Fruit fly (Drosophila melanogaster) whole organism, embryonic: ENCODE measurements around the gene Pp2A-29B.

Experiments
- Aef1 ChIP-seq: fragments of 200-800 bp; sonication (Bioruptor generic); IDR thresholded peaks from 3 replicates; pipeline ENCODE4 v1.3.6; 2022; ENCODE audit warnings: missing biosample characterization, missing genetic modification characterization
- Atf-2 ChIP-seq: fragments of 200-800 bp; sonication (Bioruptor generic); optimal IDR thresholded peaks from 2 replicates; lab custom pipeline; 2016; ENCODE audit warnings: missing biosample characterization, missing genetic modification characterization
- B-H2 ChIP-seq: fragments of 200-800 bp; sonication (Bioruptor generic); optimal IDR thresholded peaks from 2 replicates; lab custom pipeline; 2018; ENCODE audit warnings: missing biosample characterization, mild to moderate bottlenecking, missing genetic modification characterization
- BEAF-32 ChIP-seq: fragments of 200-800 bp; sonication (Bioruptor generic); optimal IDR thresholded peaks from 3 replicates; lab custom pipeline; 2017; ENCODE audit warnings: missing biosample characterization, missing genetic modification characterization, mild to moderate bottlenecking, moderate library complexity, missing genetic modification reagents
- Blimp-1 ChIP-seq: fragments of 200-800 bp; sonication (Bioruptor generic); optimal IDR thresholded peaks from 3 replicates; lab custom pipeline; 2018; ENCODE audit warnings: missing biosample characterization, missing genetic modification characterization, mild to moderate bottlenecking, moderate library complexity, missing genetic modification reagents
- CG10565 ChIP-seq: fragments of 200-800 bp; sonication (Bioruptor generic); optimal IDR thresholded peaks from 3 replicates; lab custom pipeline; 2016; ENCODE audit warnings: missing biosample characterization, mild to moderate bottlenecking, missing genetic modification characterization
- CG11695 ChIP-seq: fragments of 200-800 bp; sonication (Bioruptor generic); IDR thresholded peaks from 3 replicates; pipeline ENCODE4 v1.3.6; 2022; ENCODE audit warnings: missing biosample characterization, missing genetic modification characterization
- CG12071 ChIP-seq: fragments of 200-800 bp; sonication (Bioruptor generic); optimal IDR thresholded peaks from 3 replicates; lab custom pipeline; 2018; ENCODE audit warnings: missing biosample characterization, mild to moderate bottlenecking, missing genetic modification characterization
- CG12299 ChIP-seq: fragments of 200-800 bp; sonication (Bioruptor generic); optimal IDR thresholded peaks from 2 replicates; lab custom pipeline; 2018; ENCODE audit warnings: missing biosample characterization, mild to moderate bottlenecking, missing genetic modification characterization
- CG14667 ChIP-seq: fragments of 200-800 bp; sonication (Bioruptor generic); IDR thresholded peaks from 2 replicates; pipeline ENCODE4 v1.3.6; 2022; ENCODE audit warnings: missing biosample characterization, missing genetic modification characterization
- CG15696 ChIP-seq: fragments of 200-800 bp; sonication (Bioruptor generic); optimal IDR thresholded peaks from 2 replicates; lab custom pipeline; 2019; ENCODE audit warnings: missing biosample characterization, mild to moderate bottlenecking, missing genetic modification characterization, moderate library complexity
- CG1603 ChIP-seq: fragments of 200-800 bp; sonication (Bioruptor generic); optimal IDR thresholded peaks from 2 replicates; lab custom pipeline; 2019; ENCODE audit warnings: missing biosample characterization, mild to moderate bottlenecking, missing genetic modification characterization, moderate library complexity
- CG17568 ChIP-seq: fragments of 200-800 bp; sonication (Bioruptor generic); optimal IDR thresholded peaks from 2 replicates; lab custom pipeline; 2018; ENCODE audit warnings: missing biosample characterization, mild to moderate bottlenecking, missing genetic modification characterization, moderate library complexity
- CG2712 ChIP-seq: fragments of 200-800 bp; optimal IDR thresholded peaks from 3 replicates; lab custom pipeline; 2019; ENCODE audit warnings: missing biosample characterization, mild to moderate bottlenecking, missing genetic modification characterization, moderate library complexity
- CG3065 ChIP-seq: fragments of 200-800 bp; sonication (Bioruptor generic); optimal IDR thresholded peaks from 2 replicates; lab custom pipeline; 2016; ENCODE audit warnings: missing biosample characterization, missing genetic modification characterization
- CG32767 ChIP-seq: fragments of 200-800 bp; sonication (Bioruptor generic); IDR thresholded peaks from 2 replicates; pipeline ENCODE4 v1.3.6; 2022; ENCODE audit warnings: missing biosample characterization, missing genetic modification characterization
- CG33557 ChIP-seq: fragments of 200-800 bp; sonication (Bioruptor generic); optimal IDR thresholded peaks from 2 replicates; lab custom pipeline; 2019; ENCODE audit warnings: missing biosample characterization, mild to moderate bottlenecking, missing genetic modification characterization, moderate library complexity
- CG4328 ChIP-seq: fragments of 200-800 bp; sonication (Bioruptor generic); optimal IDR thresholded peaks from 3 replicates; lab custom pipeline; 2017; ENCODE audit warnings: missing biosample characterization, missing genetic modification reagents, missing genetic modification characterization
- CG4730 ChIP-seq: fragments of 200-800 bp; sonication (Bioruptor generic); IDR thresholded peaks from 2 replicates; pipeline ENCODE4 v1.3.6; 2022; ENCODE audit warnings: missing biosample characterization, missing genetic modification characterization
- CG7357 ChIP-seq: fragments of 200-800 bp; sonication (Bioruptor generic); IDR thresholded peaks from 3 replicates; pipeline ENCODE4 v1.3.6; 2022; ENCODE audit warnings: missing biosample characterization, missing genetic modification characterization
- CG7987 ChIP-seq: fragments of 200-800 bp; sonication (Bioruptor generic); optimal IDR thresholded peaks from 2 replicates; lab custom pipeline; 2018; ENCODE audit warnings: missing biosample characterization, mild to moderate bottlenecking, missing genetic modification characterization, moderate library complexity
- CG8281 ChIP-seq: fragments of 200-800 bp; sonication (Bioruptor generic); optimal IDR thresholded peaks from 2 replicates; lab custom pipeline; 2018; ENCODE audit warnings: missing biosample characterization, mild to moderate bottlenecking, missing genetic modification characterization, moderate library complexity
- CG8290 ChIP-seq, 3 experiments: fragments of 200-800 bp; sonication (Bioruptor generic); optimal IDR thresholded peaks; 2 replicates each; lab custom pipeline; 2016 to 2019; ENCODE audit warnings: missing biosample characterization in 3 of 3, missing genetic modification characterization in 3 of 3, mild to moderate bottlenecking in 2 of 3, moderate library complexity in 1 of 3
- CG8478 ChIP-seq: fragments of >200 bp; optimal IDR thresholded peaks from 2 replicates; lab custom pipeline; 2018
- CG9215 ChIP-seq: fragments of 200-800 bp; sonication (Bioruptor generic); IDR thresholded peaks from 2 replicates; pipeline ENCODE4 v1.3.6; 2022; ENCODE audit warnings: missing biosample characterization, missing genetic modification characterization
- Dek ChIP-seq: fragments of 200-800 bp; sonication (Bioruptor generic); optimal IDR thresholded peaks from 3 replicates; lab custom pipeline; 2019; ENCODE audit warnings: missing biosample characterization, mild to moderate bottlenecking, missing genetic modification characterization, moderate library complexity
- E2f1 ChIP-seq: fragments of 200-800 bp; sonication (Bioruptor generic); IDR thresholded peaks from 2 replicates; pipeline ENCODE4 v1.3.6; 2022; ENCODE audit warnings: missing biosample characterization, missing genetic modification characterization
- Ets65A ChIP-seq: fragments of 200-800 bp; sonication (Bioruptor generic); peaks from one replicate; lab custom pipeline; 2016; ENCODE audit warnings: missing biosample characterization, missing genetic modification characterization
- HLH4C ChIP-seq: fragments of 200-800 bp; sonication (Bioruptor generic); IDR thresholded peaks from 3 replicates; pipeline ENCODE4 v1.3.6; 2022; ENCODE audit warnings: missing biosample characterization, missing genetic modification characterization; ENCODE audit not compliant: partially characterized antibody
- MTF-1 ChIP-seq: fragments of 200-800 bp; sonication (Bioruptor generic); optimal IDR thresholded peaks from 2 replicates; lab custom pipeline; 2018; ENCODE audit warnings: missing biosample characterization, mild to moderate bottlenecking, missing genetic modification characterization, borderline replicate concordance
- Max ChIP-seq: fragments of 200-800 bp; sonication (Bioruptor generic); optimal IDR thresholded peaks from 2 replicates; lab custom pipeline; 2016; ENCODE audit warnings: missing biosample characterization, mild to moderate bottlenecking, missing genetic modification characterization
- Nf-YA ChIP-seq: fragments of 200-800 bp; sonication (Bioruptor generic); IDR thresholded peaks from 2 replicates; pipeline ENCODE4 v1.3.6; 2022; ENCODE audit warnings: missing biosample characterization, missing genetic modification characterization
- Opbp ChIP-seq: fragments of 200-800 bp; sonication (Bioruptor generic); IDR thresholded peaks from 3 replicates; pipeline ENCODE4 v1.3.6; 2022; ENCODE audit warnings: missing biosample characterization, missing genetic modification characterization; ENCODE audit not compliant: partially characterized antibody
- Side ChIP-seq: fragments of 200-800 bp; sonication (Bioruptor generic); optimal IDR thresholded peaks from 2 replicates; lab custom pipeline; 2016; ENCODE audit warnings: missing biosample characterization, missing genetic modification characterization
- az2 ChIP-seq: fragments of 200-800 bp; sonication (Bioruptor generic); optimal IDR thresholded peaks from 3 replicates; lab custom pipeline; 2016; ENCODE audit warnings: missing biosample characterization, missing genetic modification characterization
- bowl ChIP-seq: fragments of 200-800 bp; sonication (Bioruptor generic); IDR thresholded peaks from 2 replicates; pipeline ENCODE4 v1.3.6; 2022; ENCODE audit warnings: missing biosample characterization, missing genetic modification characterization
- chm ChIP-seq: fragments of 200-800 bp; sonication (Bioruptor generic); IDR thresholded peaks from 2 replicates; pipeline ENCODE4 v1.3.6; 2022; ENCODE audit warnings: missing biosample characterization, missing genetic modification characterization
- cwo ChIP-seq: fragments of 200-800 bp; sonication (Bioruptor generic); optimal IDR thresholded peaks from 3 replicates; lab custom pipeline; 2017; ENCODE audit warnings: missing biosample characterization, missing genetic modification characterization, mild to moderate bottlenecking, moderate library complexity, missing genetic modification reagents
- dimm ChIP-seq: fragments of 200-800 bp; sonication (Bioruptor generic); IDR thresholded peaks from 2 replicates; pipeline ENCODE4 v1.3.6; 2022; ENCODE audit warnings: missing biosample characterization, missing genetic modification characterization
- esg ChIP-seq: fragments of 200-800 bp; sonication (Bioruptor generic); conservative IDR thresholded peaks from 2 replicates; pipeline ENCODE4 v1.3.6; 2022; ENCODE audit warnings: missing biosample characterization, missing genetic modification characterization
- fd96Cb ChIP-seq: fragments of 200-800 bp; sonication (Bioruptor generic); optimal IDR thresholded peaks from 2 replicates; lab custom pipeline; 2018; ENCODE audit warnings: missing biosample characterization, mild to moderate bottlenecking, missing genetic modification characterization, moderate library complexity
- gcm2 ChIP-seq: fragments of 200-800 bp; sonication (Bioruptor generic); optimal IDR thresholded peaks from 2 replicates; lab custom pipeline; 2016; ENCODE audit warnings: missing biosample characterization, missing genetic modification characterization
- gfzf ChIP-seq: fragments of 200-800 bp; sonication (Bioruptor generic); optimal IDR thresholded peaks from 2 replicates; lab custom pipeline; 2016; ENCODE audit warnings: missing biosample characterization, mild to moderate bottlenecking, missing genetic modification characterization, moderate library complexity
- jumu ChIP-seq: fragments of 200-800 bp; sonication (Bioruptor generic); optimal IDR thresholded peaks from 3 replicates; lab custom pipeline; 2016; ENCODE audit warnings: missing biosample characterization, missing genetic modification characterization
- maf-S ChIP-seq: fragments of 200-800 bp; sonication (Bioruptor generic); optimal IDR thresholded peaks from 2 replicates; lab custom pipeline; 2016; ENCODE audit warnings: missing biosample characterization, missing genetic modification characterization
- nmo ChIP-seq: fragments of 200-800 bp; sonication (Bioruptor generic); optimal IDR thresholded peaks from 2 replicates; lab custom pipeline; 2018; ENCODE audit warnings: missing biosample characterization, mild to moderate bottlenecking, missing genetic modification characterization, moderate library complexity
- pros ChIP-seq: fragments of 200-800 bp; sonication (Bioruptor generic); optimal IDR thresholded peaks from 3 replicates; lab custom pipeline; 2019; ENCODE audit warnings: missing biosample characterization, mild to moderate bottlenecking, missing genetic modification characterization, moderate library complexity
- repo ChIP-seq: fragments of 200-800 bp; sonication (Bioruptor generic); optimal IDR thresholded peaks from 2 replicates; lab custom pipeline; 2016; ENCODE audit warnings: missing biosample characterization, missing genetic modification characterization
- sim ChIP-seq: fragments of 200-800 bp; sonication (Bioruptor generic); IDR thresholded peaks from 2 replicates; pipeline ENCODE4 v1.3.6; 2022; ENCODE audit warnings: missing biosample characterization, missing genetic modification characterization
- tgo ChIP-seq: fragments of 200-800 bp; sonication (Bioruptor generic); IDR thresholded peaks from 3 replicates; pipeline ENCODE4 v1.3.6; 2022; ENCODE audit warnings: missing biosample characterization, missing genetic modification characterization

Pp2A-29B gene

dm6 chr2L:8376717-8377116 lies 10.9 kb downstream of the Pp2A-29B start, which contains the start of the genes CG13390 and CG17294 (continued):
- TF ChIP-seq CG8478 (lab: Kevin White, UChicago) (no peak), CG12071 (GFP tag; lab: Kevin White, UChicago) (peak; percentile 99), pros (peak; percentile 89), Max (GFP tag; lab: Kevin White, UChicago) (peak; percentile 99), CG17568 (GFP tag; lab: Kevin White, UChicago) (peak; percentile 99), Side (GFP tag; lab: Kevin White, UChicago) (peak; percentile 93), CG33557 (GFP tag; lab: Kevin White, UChicago) (peak; percentile 99), BEAF-32 (GFP tag; lab: Kevin White, UChicago) (peak; percentile 75), tgo (GFP tag; lab: Robert Waterston, UW) (peak; percentile 100), CG3065 (GFP tag; lab: Kevin White, UChicago) (peak; percentile 97), CG15696 (tag; lab: Kevin White, UChicago) (peak; percentile 99), CG4730 (GFP tag; lab: Robert Waterston, UW) (peak; percentile 99), CG8290 (GFP tag; optimal IDR thresholded peaks at IDR 0.05; lab: Kevin White, UChicago) (peak; percentile 98), CG8290 (tag; optimal IDR thresholded peaks at IDR 0.05; lab: Kevin White, UChicago) (peak; percentile 96 to 98), Blimp-1 (GFP tag; lab: Kevin White, UChicago) (peak; percentile 99), CG14667 (GFP tag; lab: Robert Waterston, UW) (peak; percentile 99), CG7987 (GFP tag; lab: Kevin White, UChicago) (peak; percentile 98), CG2712 (peak; percentile 100), Ets65A (GFP tag; lab: Kevin White, UChicago) (peak; percentile 97), B-H2 (GFP tag; lab: Kevin White, UChicago) (peak; percentile 99), chm (peak; percentile 99), E2f1 (GFP tag; lab: Robert Waterston, UW) (peak; percentile 100), CG10565 (GFP tag; lab: Kevin White, UChicago) (peak; percentile 93), CG11695 (GFP tag; lab: Robert Waterston, UW) (peak; percentile 100), fd96Cb (tag; lab: Kevin White, UChicago) (peak; percentile 100), bowl (peak; percentile 99), jumu (GFP tag; lab: Kevin White, UChicago) (peak; percentile 91), Atf-2 (peak; percentile 91), dimm (GFP tag; lab: Robert Waterston, UW) (peak; percentile 99), CG4328 (GFP tag; lab: Kevin White, UChicago) (peak; percentile 99), nmo (GFP tag; lab: Kevin White, UChicago) (peak; percentile 100), sim (peak; percentile 99), repo (GFP tag; lab: Kevin White, UChicago) (peak; percentile 86), CG7357 (GFP tag; lab: Robert Waterston, UW) (peak; percentile 98), CG1603 (tag; lab: Kevin White, UChicago) (peak; percentile 96), Aef1 (peak; percentile 100), maf-S (GFP tag; lab: Kevin White, UChicago) (peak; percentile 94), MTF-1 (GFP tag; lab: Kevin White, UChicago) (peak; percentile 99), Nf-YA (GFP tag; lab: Robert Waterston, UW) (peak; percentile 99), Dek (tag; lab: Kevin White, UChicago) (peak; percentile 100), Opbp (GFP tag; lab: Robert Waterston, UW) (peak; percentile 31; the same call in 1 of the 3 replicates), gcm2 (peak; percentile 92), CG9215 (GFP tag; lab: Robert Waterston, UW) (peak; percentile 99), CG8281 (peak; percentile 96), gfzf (no peak), CG32767 (peak; percentile 99), esg (GFP tag; lab: Robert Waterston, UW) (peak; percentile 100), CG12299 (tag; lab: Kevin White, UChicago) (peak; percentile 100), cwo (GFP tag; lab: Kevin White, UChicago) (peak; percentile 99), az2 (GFP tag; lab: Kevin White, UChicago) (peak; percentile 99), HLH4C (GFP tag; lab: Robert Waterston, UW) (peak; percentile 76)
